Worm (Caenorhabditis elegans) whole organism, young adult: ENCODE measurements around the gene F58G11.4.

Experiments
- B0019.2 ChIP-seq: fragments of 200-800 bp; sonication (Bioruptor generic); conservative IDR thresholded peaks from 2 replicates; pipeline ENCODE4 v1.3.6; 2022; ENCODE audit warnings: missing genetic modification reagents, missing genetic modification characterization, missing compliant biosample characterization
- F52B5.7 ChIP-seq: sonication (generic microtip); optimal IDR thresholded peaks from 2 replicates; lab custom pipeline; 2016; ENCODE audit warnings: mild to moderate bottlenecking, missing genetic modification characterization, missing compliant biosample characterization
- F55B11.4 ChIP-seq: sonication (generic microtip); optimal IDR thresholded peaks from 2 replicates; lab custom pipeline; 2016; ENCODE audit warnings: missing compliant biosample characterization, missing genetic modification characterization, borderline replicate concordance; ENCODE audit not compliant: insufficient read depth
- Y53F4B.3 ChIP-seq: fragments of 200-800 bp; sonication (Bioruptor generic); IDR thresholded peaks from 2 replicates; pipeline ENCODE4 v1.3.6; 2022; ENCODE audit warnings: missing genetic modification reagents, missing genetic modification characterization, missing compliant biosample characterization
- Y53G8AR.9 ChIP-seq: fragments of 200-800 bp; sonication (Bioruptor generic); conservative IDR thresholded peaks from 2 replicates; pipeline ENCODE4 v1.3.6; 2022; ENCODE audit warnings: missing genetic modification reagents, missing genetic modification characterization, missing compliant biosample characterization
- Y67H2A.10 ChIP-seq: fragments of 200-800 bp; sonication (Bioruptor generic); conservative IDR thresholded peaks from 2 replicates; pipeline ENCODE4 v1.3.6; 2022; ENCODE audit warnings: missing genetic modification reagents, missing genetic modification characterization, missing compliant biosample characterization
- ama-1 ChIP-seq, 3 experiments: fragments of 150-350 bp in 1 of 3; sonication (generic microtip) in 2 of 3; optimal IDR thresholded peaks; 2 replicates each; lab custom pipeline; 2014 to 2018; ENCODE audit warnings: missing biosample characterization in 2 of 3, missing genetic modification characterization in 2 of 3, missing genetic modification reagents in 2 of 3
- atf-7 ChIP-seq: sonication (generic microtip); optimal IDR thresholded peaks from 2 replicates; lab custom pipeline; 2017; ENCODE audit warnings: mild to moderate bottlenecking, missing genetic modification characterization, missing compliant biosample characterization
- athp-1 ChIP-seq: sonication (generic microtip); optimal IDR thresholded peaks from 2 replicates; lab custom pipeline; 2017; ENCODE audit warnings: mild to moderate bottlenecking, missing genetic modification characterization, missing compliant biosample characterization
- ceh-27 ChIP-seq: fragments of 200-800 bp; sonication (Bioruptor generic); optimal IDR thresholded peaks from 2 replicates; lab custom pipeline; 2018; ENCODE audit warnings: mild to moderate bottlenecking, missing genetic modification characterization, moderate library complexity, missing compliant biosample characterization
- ceh-91 ChIP-seq: fragments of 200-800 bp; sonication (Bioruptor generic); IDR thresholded peaks from 2 replicates; pipeline ENCODE4 v1.3.6; 2022; ENCODE audit warnings: missing genetic modification reagents, missing genetic modification characterization, missing compliant biosample characterization
- dox-1 ChIP-seq: fragments of 200-800 bp; sonication (Bioruptor generic); IDR thresholded peaks from 2 replicates; pipeline ENCODE4 v1.3.6; 2022; ENCODE audit warnings: missing genetic modification reagents, missing genetic modification characterization, missing compliant biosample characterization
- dpff-1 ChIP-seq: sonication (generic microtip); optimal IDR thresholded peaks from 2 replicates; lab custom pipeline; 2017; ENCODE audit warnings: mild to moderate bottlenecking, missing genetic modification characterization, missing compliant biosample characterization
- dpl-1 ChIP-seq: fragments of 150-350 bp; optimal IDR thresholded peaks from 2 replicates; lab custom pipeline; 2014; ENCODE audit warnings: missing biosample characterization, missing genetic modification reagents, missing genetic modification characterization
- egrh-3 ChIP-seq: fragments of 200-800 bp; sonication (Bioruptor generic); IDR thresholded peaks from 2 replicates; pipeline ENCODE4 v1.3.6; 2022; ENCODE audit warnings: missing genetic modification reagents, missing genetic modification characterization, missing compliant biosample characterization
- ekl-4 ChIP-seq: fragments of 200-800 bp; sonication (Bioruptor generic); IDR thresholded peaks from 2 replicates; pipeline ENCODE4 v1.3.6; 2022; ENCODE audit warnings: missing genetic modification reagents, missing genetic modification characterization, missing compliant biosample characterization
- ets-4 ChIP-seq: fragments of 200-800 bp; sonication (Bioruptor generic); optimal IDR thresholded peaks from 2 replicates; lab custom pipeline; 2018; ENCODE audit warnings: mild to moderate bottlenecking, missing genetic modification characterization, missing compliant biosample characterization
- fkh-3 ChIP-seq: sonication (generic microtip); optimal IDR thresholded peaks from 2 replicates; lab custom pipeline; 2016; ENCODE audit warnings: mild to moderate bottlenecking, missing genetic modification characterization, missing compliant biosample characterization
- hlh-12 ChIP-seq: sonication (generic microtip); optimal IDR thresholded peaks from 2 replicates; lab custom pipeline; 2016; ENCODE audit warnings: missing genetic modification characterization, missing compliant biosample characterization
- hsf-1 ChIP-seq: fragments of 200-800 bp; sonication (Bioruptor generic); IDR thresholded peaks from 2 replicates; pipeline ENCODE4 v1.3.6; 2022; ENCODE audit warnings: missing genetic modification reagents, missing genetic modification characterization, missing compliant biosample characterization
- lag-1 ChIP-seq: fragments of 200-800 bp; sonication (Bioruptor generic); IDR thresholded peaks from 2 replicates; pipeline ENCODE4 v1.3.6; 2022; ENCODE audit warnings: missing genetic modification reagents, missing genetic modification characterization, missing compliant biosample characterization
- let-526 ChIP-seq: fragments of 200-800 bp; sonication (Bioruptor generic); IDR thresholded peaks from 2 replicates; pipeline ENCODE4 v1.3.6; 2022; ENCODE audit warnings: missing genetic modification reagents, missing genetic modification characterization, missing compliant biosample characterization
- let-607 ChIP-seq, 2 experiments: fragments of 200-800 bp in 1 of 2; sonication (Bioruptor generic) in 1 of 2; sonication (generic microtip) in 1 of 2; optimal IDR thresholded peaks; 2 replicates each; lab custom pipeline; 2016 to 2018; ENCODE audit warnings: mild to moderate bottlenecking in 2 of 2, missing compliant biosample characterization in 2 of 2, missing genetic modification characterization in 2 of 2, moderate library complexity in 2 of 2, missing genotype in 1 of 2
- lin-26 ChIP-seq: fragments of 200-800 bp; sonication (Bioruptor generic); IDR thresholded peaks from 2 replicates; pipeline ENCODE4 v1.3.6; 2022; ENCODE audit warnings: missing genetic modification reagents, missing genetic modification characterization, missing compliant biosample characterization
- lin-35 ChIP-seq, 3 experiments: fragments of 150-350 bp in 2 of 3; sonication (generic microtip) in 1 of 3; optimal IDR thresholded peaks; 2 replicates each; lab custom pipeline; 2014 to 2018; ENCODE audit warnings: missing biosample characterization in 3 of 3, missing genetic modification characterization in 3 of 3, missing genetic modification reagents in 3 of 3
- lsl-1 ChIP-seq: fragments of 200-800 bp; sonication (Bioruptor generic); optimal IDR thresholded peaks from 2 replicates; lab custom pipeline; 2018; ENCODE audit warnings: mild to moderate bottlenecking, missing genetic modification characterization, moderate library complexity, missing compliant biosample characterization
- madf-8 ChIP-seq: fragments of 200-800 bp; sonication (Bioruptor generic); conservative IDR thresholded peaks from 2 replicates; pipeline ENCODE4 v1.3.6; 2022; ENCODE audit warnings: missing genetic modification reagents, missing genetic modification characterization, missing compliant biosample characterization
- mcd-1 ChIP-seq: fragments of 200-800 bp; sonication (Bioruptor generic); IDR thresholded peaks from 2 replicates; pipeline ENCODE4 v1.3.6; 2022; ENCODE audit warnings: missing genetic modification reagents, missing genetic modification characterization, missing compliant biosample characterization
- mel-28 ChIP-seq: sonication (generic microtip); optimal IDR thresholded peaks from 2 replicates; lab custom pipeline; 2016; ENCODE audit warnings: borderline replicate concordance, mild to moderate bottlenecking, missing genetic modification characterization, missing compliant biosample characterization
- mes-4 ChIP-seq: sonication (generic microtip); optimal IDR thresholded peaks from 2 replicates; lab custom pipeline; 2016; ENCODE audit warnings: missing genotype, missing genetic modification characterization, missing compliant biosample characterization
- nfya-1 ChIP-seq: sonication (generic microtip); optimal IDR thresholded peaks from 2 replicates; lab custom pipeline; 2017; ENCODE audit warnings: antibody characterized with exemption, missing compliant biosample characterization, missing genetic modification characterization, borderline replicate concordance; ENCODE audit not compliant: insufficient read depth
- nfya-2 ChIP-seq: fragments of 200-800 bp; sonication (Bioruptor generic); IDR thresholded peaks from 2 replicates; pipeline ENCODE4 v1.3.6; 2022; ENCODE audit warnings: missing genetic modification reagents, missing genetic modification characterization, missing compliant biosample characterization
- nfyb-1 ChIP-seq: fragments of 200-800 bp; sonication (Bioruptor generic); IDR thresholded peaks from 2 replicates; pipeline ENCODE4 v1.3.6; 2022; ENCODE audit warnings: missing genetic modification reagents, missing genetic modification characterization, missing compliant biosample characterization
- nhr-179 ChIP-seq: sonication (generic microtip); optimal IDR thresholded peaks from 2 replicates; lab custom pipeline; 2016; ENCODE audit warnings: mild to moderate bottlenecking, missing genetic modification characterization, missing compliant biosample characterization
- nhr-27 ChIP-seq: fragments of 200-800 bp; sonication (Bioruptor generic); optimal IDR thresholded peaks from 2 replicates; lab custom pipeline; 2018; ENCODE audit warnings: mild to moderate bottlenecking, missing genetic modification characterization, moderate library complexity, missing compliant biosample characterization
- nhr-80 ChIP-seq: sonication (generic microtip); optimal IDR thresholded peaks from 2 replicates; lab custom pipeline; 2016; ENCODE audit warnings: missing genetic modification characterization, missing compliant biosample characterization
- nhr-90 ChIP-seq: sonication (generic microtip); optimal IDR thresholded peaks from 2 replicates; lab custom pipeline; 2016; ENCODE audit warnings: missing genotype, mild to moderate bottlenecking, missing genetic modification characterization, missing compliant biosample characterization
- pbrm-1 ChIP-seq: fragments of 200-800 bp; sonication (Bioruptor generic); IDR thresholded peaks from 2 replicates; pipeline ENCODE4 v1.3.6; 2022; ENCODE audit warnings: missing genetic modification reagents, missing genetic modification characterization, missing compliant biosample characterization
- snpc-4 ChIP-seq, 5 experiments: fragments of 150-350 bp in 1 of 5; sonication (generic microtip) in 4 of 5; optimal IDR thresholded peaks; 2 replicates each; lab custom pipeline; 2014 to 2018; ENCODE audit warnings: missing genetic modification characterization in 5 of 5, missing biosample characterization in 3 of 5, antibody characterized with exemption in 2 of 5, mild to moderate bottlenecking in 2 of 5, missing compliant biosample characterization in 2 of 5, missing genotype in 2 of 5, moderate library complexity in 2 of 5, missing genetic modification reagents in 1 of 5
- sptf-2 ChIP-seq: fragments of 200-800 bp; sonication (Bioruptor generic); optimal IDR thresholded peaks from 2 replicates; lab custom pipeline; 2018; ENCODE audit warnings: mild to moderate bottlenecking, missing genetic modification characterization, missing compliant biosample characterization
- tbp1 ChIP-seq: fragments of 200-800 bp; sonication (Bioruptor generic); optimal IDR thresholded peaks from 2 replicates; lab custom pipeline; 2018; ENCODE audit warnings: mild to moderate bottlenecking, missing genetic modification characterization, missing compliant biosample characterization
- tlf-1 ChIP-seq: fragments of 200-800 bp; sonication (Bioruptor generic); optimal IDR thresholded peaks from 2 replicates; lab custom pipeline; 2018; ENCODE audit warnings: mild to moderate bottlenecking, missing genetic modification characterization, missing compliant biosample characterization
- unc-130 ChIP-seq: sonication (generic microtip); optimal IDR thresholded peaks from 2 replicates; lab custom pipeline; 2016; ENCODE audit warnings: missing genetic modification reagents, missing genetic modification characterization, missing compliant biosample characterization
- unc-62 ChIP-seq: fragments of 150-350 bp; optimal IDR thresholded peaks from 2 replicates; lab custom pipeline; 2014; ENCODE audit warnings: missing biosample characterization, missing genetic modification reagents, missing genetic modification characterization
- xnd-1 ChIP-seq: sonication (generic microtip); optimal IDR thresholded peaks from 2 replicates; lab custom pipeline; 2016; ENCODE audit warnings: missing genotype, missing genetic modification reagents, missing genetic modification characterization, missing compliant biosample characterization
- ztf-26 ChIP-seq: sonication (generic microtip); optimal IDR thresholded peaks from 2 replicates; lab custom pipeline; 2017; ENCODE audit warnings: missing genetic modification characterization, missing compliant biosample characterization
- ztf-28 ChIP-seq: fragments of 200-800 bp; sonication (Bioruptor generic); IDR thresholded peaks from 2 replicates; pipeline ENCODE4 v1.3.6; 2022; ENCODE audit warnings: missing genetic modification reagents, missing genetic modification characterization, missing compliant biosample characterization
- ztf-3 ChIP-seq: fragments of 200-800 bp; sonication (Bioruptor generic); optimal IDR thresholded peaks from 2 replicates; lab custom pipeline; 2018; ENCODE audit warnings: mild to moderate bottlenecking, missing genetic modification characterization, missing compliant biosample characterization

Gene F58G11.4

ce11 chrV:13678542-13678941, 6.2 kb downstream of the F58G11.4 start, which contains the start of the genes tag-65 and ccz-1 (continued):
- TF ChIP-seq nfyb-1 (peak; percentile 78), lag-1 (GFP tag; lab: Robert Waterston, UW) (no peak), dox-1 (GFP tag; lab: Robert Waterston, UW) (peak; percentile 77), F55B11.4 (no peak), hsf-1 (GFP tag; lab: Robert Waterston, UW) (peak; percentile 81), ceh-27 (GFP tag; lab: Kevin White, UChicago) (peak; percentile 35), mcd-1 (GFP tag; lab: Robert Waterston, UW) (peak; percentile 88), dpl-1 (GFP tag; lab: Kevin White, UChicago) (peak; percentile 60), unc-130 (GFP tag; lab: Kevin White, UChicago) (peak; percentile 44), lin-35 (GFP tag; optimal IDR thresholded peaks at IDR 0.05; lab: Kevin White, UChicago) (peak in 1 of 3 experiments; percentile 89), nfya-2 (GFP tag; lab: Robert Waterston, UW) (no peak), sptf-2 (GFP tag; lab: Kevin White, UChicago) (no peak), unc-62 (GFP tag; lab: Kevin White, UChicago) (no peak), let-607 (tag; optimal IDR thresholded peaks at IDR 0.05; lab: Kevin White, UChicago) (peak in 1 of 2 experiments; percentile 59), ekl-4 (GFP tag; lab: Robert Waterston, UW) (peak; percentile 84), tlf-1 (GFP tag; lab: Kevin White, UChicago) (peak; percentile 77), fkh-3 (tag; lab: Kevin White, UChicago) (no peak), Y53F4B.3 (GFP tag; lab: Robert Waterston, UW) (no peak), mes-4 (tag; lab: Kevin White, UChicago) (no peak), nfya-1 (no peak), madf-8 (GFP tag; lab: Robert Waterston, UW) (peak; percentile 68), nhr-179 (tag; lab: Kevin White, UChicago) (no peak), nhr-27 (tag; lab: Kevin White, UChicago) (no peak), athp-1 (tag; lab: Kevin White, UChicago) (peak; percentile 28), ama-1 (optimal IDR thresholded peaks at IDR 0.05; lab: Kevin White, UChicago) (no peak), ama-1 (GFP tag; optimal IDR thresholded peaks at IDR 0.05; lab: Kevin White, UChicago) (no peak), mel-28 (tag; lab: Kevin White, UChicago) (no peak), ztf-3 (no peak), xnd-1 (peak; percentile 68), lsl-1 (GFP tag; lab: Kevin White, UChicago) (peak; percentile 75), ztf-26 (tag; lab: Kevin White, UChicago) (peak; percentile 30), lin-26 (GFP tag; lab: Robert Waterston, UW) (no peak), nhr-90 (tag; lab: Kevin White, UChicago) (no peak), ceh-91 (0 out of 2 replicates have a peak, but pooled peaks have one; percentile 20), ets-4 (GFP tag; lab: Kevin White, UChicago) (no peak), nhr-80 (tag; lab: Kevin White, UChicago) (no peak), snpc-4 (GFP tag; optimal IDR thresholded peaks at IDR 0.05; lab: Kevin White, UChicago) (peak; percentile 44), snpc-4 (tag; optimal IDR thresholded peaks at IDR 0.05; lab: Kevin White, UChicago) (peak; percentile 50 to 82 (median 74)), ztf-28 (GFP tag; lab: Robert Waterston, UW) (no peak), atf-7 (tag; lab: Kevin White, UChicago) (peak; percentile 30), tbp1 (GFP tag; lab: Kevin White, UChicago) (peak; percentile 64), Y53G8AR.9 (GFP tag; lab: Robert Waterston, UW) (peak; percentile 87), hlh-12 (tag; lab: Kevin White, UChicago) (no peak), Y67H2A.10 (no peak), egrh-3 (GFP tag; lab: Robert Waterston, UW) (no peak), let-526 (GFP tag; lab: Robert Waterston, UW) (no peak), B0019.2 (GFP tag; lab: Robert Waterston, UW) (no peak), pbrm-1 (GFP tag; lab: Robert Waterston, UW) (peak; percentile 59; the same call in 1 of the 2 replicates), F52B5.7 (tag; lab: Kevin White, UChicago) (no peak), dpff-1 (no peak)
